Worm (Caenorhabditis elegans): ENCODE measurements around the gene C42D8.1.

DNA sequence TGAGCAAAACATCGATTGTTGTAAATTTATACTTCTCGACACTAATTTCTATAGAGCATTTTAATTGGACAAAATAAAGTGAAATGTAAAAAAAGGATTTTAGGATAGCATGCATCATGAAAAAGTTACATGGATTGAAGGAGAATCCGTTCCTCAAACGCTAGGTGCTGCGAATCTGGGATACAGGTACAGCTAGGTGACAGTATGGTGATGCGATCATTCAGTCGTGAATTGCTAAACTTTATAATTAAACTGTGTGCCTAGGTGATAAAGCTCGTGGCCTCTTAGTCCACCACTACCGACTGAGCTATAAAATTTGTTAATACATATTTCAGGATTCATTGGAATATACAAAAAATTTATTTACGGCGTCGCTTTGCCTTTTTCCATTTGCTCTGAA lies 42.7 kb upstream of the C42D8.1 start:
- TF ChIP-seq him-1 (tag; optimal IDR thresholded peaks at IDR 0.05) (no peak), dao-5 (tag; optimal IDR thresholded peaks at IDR 0.05) (no peak), W03F9.2 (tag; optimal IDR thresholded peaks at IDR 0.05) (no peak)
